Fruit fly (Drosophila melanogaster): Measurements from ENCODE around the gene Taf13.

Gene Taf13

DNA sequence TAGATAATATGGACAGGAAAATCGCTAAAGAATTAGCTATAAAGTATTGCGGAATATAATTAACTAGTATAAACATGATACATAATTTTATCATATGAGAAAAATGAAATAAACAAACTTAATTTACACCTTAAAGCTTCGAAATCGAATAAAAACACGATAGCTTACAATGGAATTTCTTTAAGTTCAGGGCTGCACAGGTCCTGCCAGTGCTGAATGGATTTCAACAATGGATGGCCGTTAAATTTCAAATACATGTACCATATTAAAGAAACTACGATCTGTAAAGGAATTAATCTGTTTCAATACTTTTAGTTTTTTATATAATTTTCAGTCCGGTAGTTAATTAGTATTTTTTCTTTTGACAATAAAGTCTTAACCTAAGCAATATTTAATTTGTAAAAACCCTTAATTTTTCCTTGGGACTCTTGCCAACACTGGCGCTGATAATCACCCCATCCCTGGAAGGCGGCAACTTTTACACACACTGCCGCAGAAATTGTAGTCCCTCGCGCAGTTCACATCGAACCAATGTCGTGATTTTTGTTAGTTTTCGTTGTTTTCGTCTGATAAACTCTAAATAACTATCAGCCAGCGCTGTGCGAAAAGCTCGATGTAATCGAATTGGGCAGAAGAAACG lies 32.5 kb downstream of the Taf13 start, which contains the start of the genes barr and lok (continued):
- TF ChIP-seq CG4404 (GFP tag; IDR thresholded peaks at IDR 0.05) (peak; percentile 60; the same call in 1 of the 2 replicates), CG18262 (tag; optimal IDR thresholded peaks at IDR 0.05) (peak; percentile 59), Mad (GFP tag; optimal IDR thresholded peaks at IDR 0.05) (peak; percentile 37), CG5953 (GFP tag; IDR thresholded peaks at IDR 0.05) (no peak), crol (GFP tag; IDR thresholded peaks at IDR 0.05) (no peak), CG9437 (GFP tag; optimal IDR thresholded peaks at IDR 0.05) (peak; percentile 61), btn (GFP tag; optimal IDR thresholded peaks at IDR 0.05) (no peak), vvl (GFP tag; IDR thresholded peaks at IDR 0.05) (0 out of 2 replicates have a peak, but pooled peaks have one; percentile 23), CG6683 (GFP tag; optimal IDR thresholded peaks at IDR 0.05) (no peak), CG14014 (GFP tag; IDR thresholded peaks at IDR 0.05) (0 out of 2 replicates have a peak, but pooled peaks have one; percentile 7), D19B (GFP tag; optimal IDR thresholded peaks at IDR 0.05) (peak; percentile 29), BEAF-32 (GFP tag; optimal IDR thresholded peaks at IDR 0.05) (peak; percentile 43), CG14441 (GFP tag; IDR thresholded peaks at IDR 0.05) (peak; percentile 54), ap (GFP tag; IDR thresholded peaks at IDR 0.05) (no peak), ab (GFP tag; optimal IDR thresholded peaks at IDR 0.05) (no peak), C15 (GFP tag; IDR thresholded peaks at IDR 0.05) (no peak), insv (GFP tag; optimal IDR thresholded peaks at IDR 0.05) (no peak), peb (GFP tag; IDR thresholded peaks at IDR 0.05) (no peak), Six4 (GFP tag; optimal IDR thresholded peaks at IDR 0.05) (peak; percentile 7), fd3F (GFP tag; optimal IDR thresholded peaks at IDR 0.05) (no peak), dmrt99B (tag; optimal IDR thresholded peaks at IDR 0.05) (no peak), org-1 (GFP tag; optimal IDR thresholded peaks at IDR 0.05) (no peak), cwo (GFP tag; optimal IDR thresholded peaks at IDR 0.05) (no peak), h (optimal IDR thresholded peaks at IDR 0.05) (no peak), CoRest (tag; optimal IDR thresholded peaks at IDR 0.05) (peak; percentile 83), CG9797 (GFP tag; optimal IDR thresholded peaks at IDR 0.05) (no peak), Oli (tag; optimal IDR thresholded peaks at IDR 0.05) (peak; percentile 46), CkIIα-i1 (GFP tag; IDR thresholded peaks at IDR 0.05) (no peak), gt (GFP tag; IDR thresholded peaks at IDR 0.05) (no peak), tio (GFP tag; optimal IDR thresholded peaks at IDR 0.05) (no peak), NfI (GFP tag; optimal IDR thresholded peaks at IDR 0.05) (no peak), HLHmδ (GFP tag; optimal IDR thresholded peaks at IDR 0.05) (no peak), Meics (GFP tag; optimal IDR thresholded peaks at IDR 0.05) (peak; percentile 42), CG2889 (GFP tag; IDR thresholded peaks at IDR 0.05) (no peak), Pdp1 (GFP tag; optimal IDR thresholded peaks at IDR 0.05) (peak in 1 of 2 experiments; percentile 56), CG7271 (tag; optimal IDR thresholded peaks at IDR 0.05) (no peak), dpn (GFP tag; optimal IDR thresholded peaks at IDR 0.05) (peak; percentile 43 to 63), CG31224 (GFP tag; IDR thresholded peaks at IDR 0.05) (no peak), Gsc (GFP tag; IDR thresholded peaks at IDR 0.05) (no peak), CG3163 (GFP tag; optimal IDR thresholded peaks at IDR 0.05) (peak; percentile 13), NC2α (GFP tag; optimal IDR thresholded peaks at IDR 0.05) (no peak), tin (GFP tag; optimal IDR thresholded peaks at IDR 0.05) (peak; percentile 53), HmgZ (tag; optimal IDR thresholded peaks at IDR 0.05) (no peak), caup (GFP tag; optimal IDR thresholded peaks at IDR 0.05; ENCODE audit: severe bottlenecking) (no peak), rib (GFP tag; IDR thresholded peaks at IDR 0.05) (no peak), otp (GFP tag; IDR thresholded peaks at IDR 0.05) (no peak), pnt (GFP tag; optimal IDR thresholded peaks at IDR 0.05) (peak; percentile 57), Oaz (GFP tag; IDR thresholded peaks at IDR 0.05) (no peak), CG12236 (GFP tag; optimal IDR thresholded peaks at IDR 0.05) (peak; percentile 8), dysf (GFP tag; IDR thresholded peaks at IDR 0.05) (peak; percentile 49; the same call in 1 of the 3 replicates), wdn (GFP tag; IDR thresholded peaks at IDR 0.05) (no peak)
